Fruit fly (Drosophila melanogaster) whole organism, pupa: ENCODE measurements around the gene eIF4E5.

ENCODE experiments used
- CG12605 ChIP-seq: fragments of 200-800 bp; sonication (Bioruptor generic); IDR thresholded peaks from 2 replicates; pipeline ENCODE4 v1.3.6; 2022; ENCODE audit warnings: missing biosample characterization, missing genetic modification characterization
- CG14655 ChIP-seq: fragments of 200-800 bp; sonication (Bioruptor generic); optimal IDR thresholded peaks from 3 replicates; lab custom pipeline; 2017; ENCODE audit warnings: mild to moderate bottlenecking, missing biosample characterization, missing genetic modification reagents, missing genetic modification characterization
- CG15710 ChIP-seq: fragments of 200-800 bp; sonication (Bioruptor generic); optimal IDR thresholded peaks from 2 replicates; lab custom pipeline; 2018; ENCODE audit warnings: missing biosample characterization, mild to moderate bottlenecking, missing genetic modification characterization, moderate library complexity
- CG32121 ChIP-seq: fragments of 200-800 bp; sonication (Bioruptor generic); IDR thresholded peaks from 2 replicates; pipeline ENCODE4 v1.3.6; 2022; ENCODE audit warnings: missing biosample characterization, missing genetic modification characterization
- CG4496 ChIP-seq: fragments of 200-800 bp; sonication (Bioruptor generic); IDR thresholded peaks from 3 replicates; pipeline ENCODE4 v1.3.6; 2022; ENCODE audit warnings: missing biosample characterization, missing genetic modification characterization
- CG8159 ChIP-seq: fragments of 200-800 bp; sonication (Bioruptor generic); optimal IDR thresholded peaks from 3 replicates; lab custom pipeline; 2018; ENCODE audit warnings: missing biosample characterization, mild to moderate bottlenecking, missing genetic modification characterization, moderate library complexity
- CG8301 ChIP-seq: fragments of 200-800 bp; sonication (Bioruptor generic); optimal IDR thresholded peaks from 2 replicates; lab custom pipeline; 2018; ENCODE audit warnings: missing biosample characterization, mild to moderate bottlenecking, missing genetic modification characterization
- CG9948 ChIP-seq: fragments of 200-800 bp; sonication (Bioruptor generic); optimal IDR thresholded peaks from 2 replicates; lab custom pipeline; 2018; ENCODE audit warnings: missing biosample characterization, mild to moderate bottlenecking, missing genetic modification characterization, moderate library complexity
- EcR ChIP-seq: fragments of 200-800 bp; sonication (Bioruptor generic); optimal IDR thresholded peaks from 3 replicates; lab custom pipeline; 2019; ENCODE audit warnings: missing biosample characterization, missing genetic modification characterization, mild to moderate bottlenecking, moderate library complexity, missing genetic modification reagents
- Pif1B ChIP-seq: fragments of 200-800 bp; sonication (Bioruptor generic); optimal IDR thresholded peaks from 3 replicates; lab custom pipeline; 2016; ENCODE audit warnings: missing biosample characterization, missing genetic modification characterization

DNA sequence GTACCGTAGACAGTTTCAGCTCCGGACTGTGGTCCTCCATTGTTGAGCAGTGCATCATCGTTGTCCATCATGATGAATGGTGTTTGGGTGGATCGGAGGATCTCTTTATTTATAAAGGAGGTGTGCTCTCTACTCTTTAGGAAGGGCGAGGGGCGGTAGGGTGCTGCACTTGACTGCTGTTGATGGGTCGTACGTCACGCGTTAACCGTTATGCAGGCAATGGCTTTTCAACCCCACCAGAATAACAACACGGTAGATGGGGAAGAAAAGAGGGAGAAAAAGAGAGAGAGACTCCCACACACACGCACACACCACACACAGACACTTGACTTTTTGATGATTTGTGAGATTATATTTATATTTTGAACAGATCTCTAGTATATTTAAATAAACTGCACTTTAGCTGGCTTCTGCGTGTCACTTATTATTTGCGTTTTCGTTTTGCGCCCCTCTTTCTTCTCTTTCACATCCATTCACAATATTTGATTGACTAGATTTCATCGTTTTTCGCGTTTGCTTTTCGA is 40.8 kb downstream of the eIF4E5 start:
- TF ChIP-seq CG14655 (GFP tag; lab: Kevin White, UChicago): no peak
- TF ChIP-seq CG8159 (tag; lab: Kevin White, UChicago): no peak
- no peak for TF ChIP-seq CG4496 (GFP tag; lab: Robert Waterston, UW)
- TF ChIP-seq CG32121: no peak
- no peak for TF ChIP-seq CG12605
- TF ChIP-seq CG9948 (tag; lab: Kevin White, UChicago): no peak
- no peak for TF ChIP-seq Pif1B (GFP tag; lab: Kevin White, UChicago)
- no peak for TF ChIP-seq CG8301 (tag; lab: Kevin White, UChicago)
- TF ChIP-seq CG15710 (tag; lab: Kevin White, UChicago): no peak
- peak; percentile 30 for TF ChIP-seq EcR (GFP tag; lab: Kevin White, UChicago)
